Fruit fly (Drosophila melanogaster) whole organism, embryonic: Measurements from ENCODE around the gene CG17036.

Source experiments
- Adf1 ChIP-seq: fragments of 200-800 bp; sonication (Bioruptor generic); IDR thresholded peaks from 2 replicates; pipeline ENCODE4 v1.3.6; 2022; ENCODE audit warnings: missing biosample characterization, missing genetic modification characterization
- CG10147 ChIP-seq: fragments of 200-800 bp; sonication (Bioruptor generic); optimal IDR thresholded peaks from 2 replicates; lab custom pipeline; 2019; ENCODE audit warnings: missing biosample characterization, mild to moderate bottlenecking, missing genetic modification characterization, moderate library complexity
- CG10209 ChIP-seq: fragments of 200-800 bp; sonication (Bioruptor generic); optimal IDR thresholded peaks from 3 replicates; lab custom pipeline; 2017; ENCODE audit warnings: missing biosample characterization, mild to moderate bottlenecking, missing genetic modification characterization, missing genetic modification reagents
- CG12659 ChIP-seq: fragments of 200-800 bp; sonication (Bioruptor generic); optimal IDR thresholded peaks from 3 replicates; lab custom pipeline; 2017; ENCODE audit warnings: mild to moderate bottlenecking, missing biosample characterization, missing genetic modification reagents, missing genetic modification characterization
- CG13296 ChIP-seq: fragments of 200-800 bp; sonication (Bioruptor generic); optimal IDR thresholded peaks from 3 replicates; lab custom pipeline; 2018; ENCODE audit warnings: missing biosample characterization, mild to moderate bottlenecking, missing genetic modification characterization
- CG15011 ChIP-seq: fragments of 200-800 bp; sonication (Bioruptor generic); optimal IDR thresholded peaks from 3 replicates; lab custom pipeline; 2018; ENCODE audit warnings: missing biosample characterization, mild to moderate bottlenecking, missing genetic modification characterization
- CG1647 ChIP-seq: fragments of 200-800 bp; sonication (Bioruptor generic); optimal IDR thresholded peaks from 3 replicates; lab custom pipeline; 2016; ENCODE audit warnings: missing biosample characterization, missing genetic modification characterization
- CG17361 ChIP-seq: fragments of 200-800 bp; sonication (Bioruptor generic); IDR thresholded peaks from 3 replicates; pipeline ENCODE4 v1.3.6; 2022; ENCODE audit warnings: missing biosample characterization, missing genetic modification characterization
- CG17612 ChIP-seq: fragments of 200-800 bp; sonication (Bioruptor generic); IDR thresholded peaks from 2 replicates; pipeline ENCODE4 v1.3.6; 2022; ENCODE audit warnings: missing biosample characterization, missing genetic modification characterization
- CG18011 ChIP-seq: fragments of 200-800 bp; sonication (Bioruptor generic); optimal IDR thresholded peaks from 2 replicates; lab custom pipeline; 2017; ENCODE audit warnings: missing biosample characterization, missing genetic modification characterization, mild to moderate bottlenecking, moderate library complexity, missing genotype
- CG18764 ChIP-seq: fragments of 200-800 bp; sonication (Bioruptor generic); optimal IDR thresholded peaks from 3 replicates; lab custom pipeline; 2016; ENCODE audit warnings: missing biosample characterization, missing genetic modification characterization
- CG2199 ChIP-seq: fragments of 200-800 bp; sonication (Bioruptor generic); IDR thresholded peaks from 3 replicates; pipeline ENCODE4 v1.3.6; 2022; ENCODE audit warnings: missing biosample characterization, missing genetic modification characterization
- CG2678 ChIP-seq: fragments of 200-800 bp; sonication (Bioruptor generic); optimal IDR thresholded peaks from 3 replicates; lab custom pipeline; 2019; ENCODE audit warnings: missing biosample characterization, mild to moderate bottlenecking, missing genetic modification characterization, moderate library complexity
- CG31441 ChIP-seq: fragments of 200-800 bp; sonication (Bioruptor generic); IDR thresholded peaks from 2 replicates; pipeline ENCODE4 v1.3.6; 2022; ENCODE audit warnings: missing biosample characterization, missing genetic modification characterization
- CG4360 ChIP-seq: fragments of 200-800 bp; sonication (Bioruptor generic); IDR thresholded peaks from 2 replicates; pipeline ENCODE4 v1.3.6; 2022; ENCODE audit warnings: missing biosample characterization, missing genetic modification characterization
- CG4424 ChIP-seq: fragments of 200-800 bp; sonication (Bioruptor generic); optimal IDR thresholded peaks from 3 replicates; lab custom pipeline; 2016; ENCODE audit warnings: missing biosample characterization, missing genetic modification characterization
- CG4617 ChIP-seq: fragments of 200-800 bp; sonication (Bioruptor generic); optimal IDR thresholded peaks from 3 replicates; lab custom pipeline; 2016; ENCODE audit warnings: missing biosample characterization, missing genetic modification characterization, borderline replicate concordance
- CG4707 ChIP-seq: fragments of 200-800 bp; sonication (Bioruptor generic); optimal IDR thresholded peaks from 2 replicates; lab custom pipeline; 2018; ENCODE audit warnings: missing biosample characterization, mild to moderate bottlenecking, missing genetic modification characterization, moderate library complexity
- CG4854 ChIP-seq: fragments of 200-800 bp; sonication (Bioruptor generic); optimal IDR thresholded peaks from 2 replicates; lab custom pipeline; 2016; ENCODE audit warnings: missing biosample characterization, missing genetic modification characterization, inconsistent platforms
- CG7556 ChIP-seq: fragments of 200-800 bp; sonication (Bioruptor generic); optimal IDR thresholded peaks from 2 replicates; lab custom pipeline; 2017; ENCODE audit warnings: missing biosample characterization, mild to moderate bottlenecking, missing genetic modification characterization
- CG8281 ChIP-seq: fragments of 200-800 bp; sonication (Bioruptor generic); optimal IDR thresholded peaks from 2 replicates; lab custom pipeline; 2018; ENCODE audit warnings: missing biosample characterization, mild to moderate bottlenecking, missing genetic modification characterization, moderate library complexity
- CG8290 ChIP-seq, 3 experiments: fragments of 200-800 bp; sonication (Bioruptor generic); optimal IDR thresholded peaks; 2 replicates each; lab custom pipeline; 2016 to 2019; ENCODE audit warnings: missing biosample characterization in 3 of 3, missing genetic modification characterization in 3 of 3, mild to moderate bottlenecking in 2 of 3, moderate library complexity in 1 of 3
- CG9727 ChIP-seq: fragments of 200-800 bp; sonication (Bioruptor generic); optimal IDR thresholded peaks from 3 replicates; lab custom pipeline; 2017; ENCODE audit warnings: missing biosample characterization, mild to moderate bottlenecking, missing genetic modification characterization
- CG9932 ChIP-seq: fragments of 200-800 bp; sonication (Bioruptor generic); IDR thresholded peaks from 2 replicates; pipeline ENCODE4 v1.3.6; 2022; ENCODE audit warnings: missing biosample characterization, missing genetic modification characterization
- D ChIP-seq, 2 experiments: fragments of 200-800 bp in 1 of 2; fragments of >200 bp in 1 of 2; sonication (Bioruptor generic) in 1 of 2; optimal IDR thresholded peaks; 2 replicates in 1 of 2; 3 replicates in 1 of 2; lab custom pipeline; 2017; ENCODE audit warnings: mild to moderate bottlenecking in 1 of 2, missing biosample characterization in 1 of 2, missing genetic modification characterization in 1 of 2, missing genetic modification reagents in 1 of 2
- Dad ChIP-seq: fragments of 200-800 bp; sonication (Bioruptor generic); optimal IDR thresholded peaks from 3 replicates; lab custom pipeline; 2016; ENCODE audit warnings: missing biosample characterization, missing genetic modification characterization
- Gsc ChIP-seq: fragments of 200-800 bp; sonication (Bioruptor generic); IDR thresholded peaks from 2 replicates; pipeline ENCODE4 v1.3.6; 2022; ENCODE audit warnings: missing biosample characterization, missing genetic modification characterization
- Hr51 ChIP-seq, 2 experiments: fragments of 200-800 bp; sonication (Bioruptor generic); optimal IDR thresholded peaks; 2 replicates in 1 of 2; 3 replicates in 1 of 2; lab custom pipeline; 2016 to 2018; ENCODE audit warnings: missing biosample characterization in 2 of 2, missing genetic modification characterization in 2 of 2, mild to moderate bottlenecking in 1 of 2, moderate library complexity in 1 of 2
- NFAT ChIP-seq: fragments of 200-800 bp; sonication (Bioruptor generic); IDR thresholded peaks from 2 replicates; pipeline ENCODE4 v1.3.6; 2022; ENCODE audit warnings: missing biosample characterization, missing genetic modification characterization
- Nf-YB ChIP-seq: fragments of 200-800 bp; sonication (Bioruptor generic); optimal IDR thresholded peaks from 3 replicates; lab custom pipeline; 2019; ENCODE audit warnings: missing biosample characterization, mild to moderate bottlenecking, missing genetic modification characterization, moderate library complexity
- PHDP ChIP-seq: fragments of 200-800 bp; sonication (Bioruptor generic); optimal IDR thresholded peaks from 3 replicates; lab custom pipeline; 2018; ENCODE audit warnings: missing biosample characterization, mild to moderate bottlenecking, missing genetic modification characterization, moderate library complexity
- Sox100B ChIP-seq: fragments of 200-800 bp; sonication (Bioruptor generic); optimal IDR thresholded peaks from 3 replicates; lab custom pipeline; 2018; ENCODE audit warnings: missing biosample characterization, mild to moderate bottlenecking, missing genetic modification characterization
- Sry-β ChIP-seq: fragments of 200-800 bp; sonication (Bioruptor generic); optimal IDR thresholded peaks from 2 replicates; lab custom pipeline; 2018; ENCODE audit warnings: missing biosample characterization, mild to moderate bottlenecking, missing genetic modification characterization, moderate library complexity
- ase ChIP-seq: fragments of 200-800 bp; sonication (Bioruptor generic); IDR thresholded peaks from 3 replicates; pipeline ENCODE4 v1.3.6; 2022; ENCODE audit warnings: missing biosample characterization, missing genetic modification characterization
- chif ChIP-seq, 2 experiments: fragments of 200-800 bp; sonication (Bioruptor generic); optimal IDR thresholded peaks; 3 replicates each; lab custom pipeline; 2016; ENCODE audit warnings: missing biosample characterization in 2 of 2, missing genetic modification characterization in 2 of 2
- cwo ChIP-seq: fragments of 200-800 bp; sonication (Bioruptor generic); optimal IDR thresholded peaks from 3 replicates; lab custom pipeline; 2017; ENCODE audit warnings: missing biosample characterization, missing genetic modification characterization, mild to moderate bottlenecking, moderate library complexity, missing genetic modification reagents
- fd96Cb ChIP-seq: fragments of 200-800 bp; sonication (Bioruptor generic); optimal IDR thresholded peaks from 2 replicates; lab custom pipeline; 2018; ENCODE audit warnings: missing biosample characterization, mild to moderate bottlenecking, missing genetic modification characterization, moderate library complexity
- gcm ChIP-seq: fragments of 200-800 bp; sonication (Bioruptor generic); optimal IDR thresholded peaks from 2 replicates; lab custom pipeline; 2019; ENCODE audit warnings: missing biosample characterization, mild to moderate bottlenecking, missing genetic modification characterization, moderate library complexity
- gcm2 ChIP-seq: fragments of 200-800 bp; sonication (Bioruptor generic); optimal IDR thresholded peaks from 2 replicates; lab custom pipeline; 2016; ENCODE audit warnings: missing biosample characterization, missing genetic modification characterization
- gt ChIP-seq: fragments of 200-800 bp; sonication (Bioruptor generic); IDR thresholded peaks from 2 replicates; pipeline ENCODE4 v1.3.6; 2022; ENCODE audit warnings: missing biosample characterization, missing genetic modification characterization
- knrl ChIP-seq: fragments of 200-800 bp; sonication (Bioruptor generic); IDR thresholded peaks from 3 replicates; pipeline ENCODE4 v1.3.6; 2022; ENCODE audit warnings: missing biosample characterization, missing genetic modification characterization; ENCODE audit not compliant: partially characterized antibody
- otp ChIP-seq: fragments of 200-800 bp; sonication (Bioruptor generic); IDR thresholded peaks from 3 replicates; pipeline ENCODE4, ENCODE4 v1.3.6; 2022; ENCODE audit warnings: missing biosample characterization, missing genetic modification characterization
- pfk ChIP-seq: fragments of 200-800 bp; sonication (Bioruptor generic); optimal IDR thresholded peaks from 2 replicates; lab custom pipeline; 2018; ENCODE audit warnings: missing biosample characterization, mild to moderate bottlenecking, missing genetic modification characterization, moderate library complexity
- sens ChIP-seq: fragments of 200-800 bp; sonication (Bioruptor generic); peaks from one replicate; lab custom pipeline; 2016; ENCODE audit warnings: missing biosample characterization, missing genetic modification characterization
- sisA ChIP-seq: fragments of 200-800 bp; sonication (Bioruptor generic); IDR thresholded peaks from 2 replicates; pipeline ENCODE4 v1.3.6; 2022; ENCODE audit warnings: missing biosample characterization, missing genetic modification characterization
- sug ChIP-seq: fragments of 200-800 bp; optimal IDR thresholded peaks from 2 replicates; lab custom pipeline; 2019; ENCODE audit warnings: missing biosample characterization, mild to moderate bottlenecking, missing genetic modification characterization, moderate library complexity
- vfl ChIP-seq: fragments of 200-800 bp; sonication (Bioruptor generic); optimal IDR thresholded peaks from 2 replicates; lab custom pipeline; 2016; ENCODE audit warnings: missing biosample characterization, missing genetic modification characterization
- zfh2 ChIP-seq: fragments of 200-800 bp; sonication (Bioruptor generic); optimal IDR thresholded peaks from 2 replicates; lab custom pipeline; 2016; ENCODE audit warnings: missing biosample characterization, missing genetic modification characterization

The CG17036 gene

DNA sequence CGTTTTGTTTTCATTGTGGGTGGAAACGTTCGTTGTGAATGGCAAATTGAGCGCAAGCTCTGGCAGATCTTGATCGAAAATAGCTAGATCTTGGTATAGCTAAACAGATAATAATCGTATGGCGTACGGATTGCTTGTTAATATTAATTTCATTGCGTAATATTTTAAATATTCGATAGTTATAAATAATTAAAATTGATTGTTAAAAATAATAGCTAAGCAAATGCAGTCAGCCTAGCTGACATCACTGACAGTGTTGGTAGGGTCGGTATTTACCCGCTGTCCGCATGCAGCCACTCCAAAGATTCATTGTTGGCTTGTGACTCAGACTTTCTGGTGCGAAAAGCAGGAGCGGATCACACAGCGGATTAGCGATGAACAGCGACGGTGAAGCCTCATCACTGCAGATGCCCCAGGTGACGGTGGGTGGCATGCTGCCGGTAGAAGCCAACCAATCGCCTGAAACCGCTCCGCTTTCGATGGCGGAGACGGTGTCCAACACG lies 3.9 kb upstream of the CG17036 start, which contains the start of the genes CG5776 and spict:
TSS of gene CG5776 (minus strand) at position 34 of the 503 bp plus-strand sequence.
TSS of gene spict (plus strand) at position 308 of the 503 bp plus-strand sequence.
- peak; percentile 78 for TF ChIP-seq sug (tag; lab: Kevin White, UChicago)
- no peak for TF ChIP-seq CG17612
- TF ChIP-seq chif (GFP tag; optimal IDR thresholded peaks at IDR 0.05; lab: Kevin White, UChicago): peak in 1 of 2 experiments; percentile 10
- TF ChIP-seq Nf-YB (GFP tag; lab: Kevin White, UChicago): peak; percentile 56
- no peak for TF ChIP-seq CG4707
- TF ChIP-seq CG8281: no peak
- no peak for TF ChIP-seq CG8290 (GFP tag; optimal IDR thresholded peaks at IDR 0.05; lab: Kevin White, UChicago)
- peak in 1 of 2 experiments; percentile 82 for TF ChIP-seq CG8290 (tag; optimal IDR thresholded peaks at IDR 0.05; lab: Kevin White, UChicago)
- peak; percentile 70 for TF ChIP-seq zfh2 (GFP tag; lab: Kevin White, UChicago)
- TF ChIP-seq CG9727 (GFP tag; lab: Kevin White, UChicago): peak; percentile 72
- TF ChIP-seq CG1647 (GFP tag; lab: Kevin White, UChicago): no peak
- TF ChIP-seq pfk: no peak
- TF ChIP-seq CG9932 (GFP tag; lab: Robert Waterston, UW): peak; percentile 94
- TF ChIP-seq D (optimal IDR thresholded peaks at IDR 0.05; lab: Kevin White, UChicago): peak; percentile 0
- no peak for TF ChIP-seq D (GFP tag; optimal IDR thresholded peaks at IDR 0.05; lab: Kevin White, UChicago)
- TF ChIP-seq PHDP (tag; lab: Kevin White, UChicago): peak; percentile 83
- TF ChIP-seq Dad (GFP tag; lab: Kevin White, UChicago): no peak
- TF ChIP-seq CG10147: peak; percentile 45
- 0 out of 3 replicates have a peak, but pooled peaks have one; percentile 40 for TF ChIP-seq otp (GFP tag; lab: Robert Waterston, UW)
- TF ChIP-seq gcm2: no peak
- peak; percentile 77 for TF ChIP-seq CG18011 (GFP tag; lab: Kevin White, UChicago)
- peak; percentile 62 for TF ChIP-seq cwo (GFP tag; lab: Kevin White, UChicago)
- TF ChIP-seq CG10209 (GFP tag; lab: Kevin White, UChicago): peak; percentile 77
- TF ChIP-seq CG12659 (GFP tag; lab: Kevin White, UChicago): peak; percentile 88
- 0 out of 3 replicates have a peak, but pooled peaks have one; percentile 38 for TF ChIP-seq knrl (GFP tag; lab: Robert Waterston, UW)
- TF ChIP-seq CG4360 (GFP tag; lab: Robert Waterston, UW): 0 out of 2 replicates have a peak, but pooled peaks have one; percentile 10
- peak; percentile 75 for TF ChIP-seq CG17361
- TF ChIP-seq CG2199 (GFP tag; lab: Robert Waterston, UW): no peak
- TF ChIP-seq Sry-β (GFP tag; lab: Kevin White, UChicago): peak; percentile 99
- no peak for TF ChIP-seq Sox100B (GFP tag; lab: Kevin White, UChicago)
- TF ChIP-seq NFAT (GFP tag; lab: Robert Waterston, UW): peak; percentile 62; the same call in 1 of the 2 replicates
- TF ChIP-seq gt (GFP tag; lab: Robert Waterston, UW): 0 out of 2 replicates have a peak, but pooled peaks have one; percentile 35
- peak; percentile 57 for TF ChIP-seq CG15011 (GFP tag; lab: Kevin White, UChicago)
- TF ChIP-seq CG4617 (GFP tag; lab: Kevin White, UChicago): peak; percentile 52
- TF ChIP-seq CG4424 (GFP tag; lab: Kevin White, UChicago): peak; percentile 47
- peak; percentile 65 for TF ChIP-seq Adf1 (GFP tag; lab: Robert Waterston, UW)
- TF ChIP-seq gcm (GFP tag; lab: Kevin White, UChicago): peak; percentile 70
- peak; percentile 45 to 82 for TF ChIP-seq Hr51 (GFP tag; optimal IDR thresholded peaks at IDR 0.05; lab: Kevin White, UChicago)
- no peak for TF ChIP-seq vfl (GFP tag; lab: Kevin White, UChicago)
- no peak for TF ChIP-seq CG4854 (GFP tag; lab: Kevin White, UChicago)
- peak; percentile 15 for TF ChIP-seq fd96Cb
- TF ChIP-seq CG18764: no peak
- TF ChIP-seq sens (GFP tag; lab: Kevin White, UChicago): peak; percentile 79
- TF ChIP-seq CG13296 (GFP tag; lab: Kevin White, UChicago): peak; percentile 67
- TF ChIP-seq sisA (GFP tag; lab: Robert Waterston, UW): peak; percentile 30; the same call in 1 of the 2 replicates
- peak; percentile 60 for TF ChIP-seq CG31441 (GFP tag; lab: Robert Waterston, UW)
- TF ChIP-seq Gsc (GFP tag; lab: Robert Waterston, UW): no peak
- TF ChIP-seq CG7556 (GFP tag; lab: Kevin White, UChicago): peak; percentile 74
- peak; percentile 62; the same call in 2 of the 3 replicates for TF ChIP-seq ase
- TF ChIP-seq CG2678 (tag; lab: Kevin White, UChicago): peak; percentile 73
